Worm (Caenorhabditis elegans) whole organism, young adult: ENCODE data around the gene C17H12.12.
"Not testable (repeated sequence)": the region's sequence is repeated elsewhere in the genome, so short reads cannot be mapped to it uniquely, and the experiment has no call there.

Experiments
- B0261.1 ChIP-seq: sonication (generic microtip); optimal IDR thresholded peaks from 2 replicates; lab custom pipeline; 2016; ENCODE audit warnings: mild to moderate bottlenecking, missing genetic modification characterization, moderate library complexity, missing compliant biosample characterization
- C06A6.2 ChIP-seq: fragments of 200-800 bp; sonication (Bioruptor generic); conservative IDR thresholded peaks from 2 replicates; pipeline ENCODE4 v1.3.6; 2022; ENCODE audit warnings: missing genetic modification characterization, missing compliant biosample characterization
- C17E4.6 ChIP-seq: fragments of 200-800 bp; sonication (Bioruptor generic); IDR thresholded peaks from 2 replicates; pipeline ENCODE4 v1.3.6; 2022; ENCODE audit warnings: missing genetic modification reagents, missing genetic modification characterization, missing compliant biosample characterization
- F33H1.4 ChIP-seq: fragments of 200-800 bp; sonication (Bioruptor generic); IDR thresholded peaks from 2 replicates; pipeline ENCODE4 v1.3.6; 2022; ENCODE audit warnings: missing genetic modification reagents, missing genetic modification characterization, missing compliant biosample characterization
- F39B2.1 ChIP-seq: fragments of 200-800 bp; sonication (Bioruptor generic); IDR thresholded peaks from 2 replicates; pipeline ENCODE4 v1.3.6; 2022; ENCODE audit warnings: missing genetic modification reagents, missing genetic modification characterization, missing compliant biosample characterization
- F55B11.4 ChIP-seq: sonication (generic microtip); optimal IDR thresholded peaks from 2 replicates; lab custom pipeline; 2016; ENCODE audit warnings: missing compliant biosample characterization, missing genetic modification characterization, borderline replicate concordance; ENCODE audit not compliant: insufficient read depth
- Y95B8A.8 ChIP-seq: fragments of 200-800 bp; sonication (Bioruptor generic); IDR thresholded peaks from 2 replicates; pipeline ENCODE4 v1.3.6; 2022; ENCODE audit warnings: missing genetic modification reagents, missing genetic modification characterization, missing compliant biosample characterization
- aptf-2 ChIP-seq: fragments of 200-800 bp; sonication (Bioruptor generic); conservative IDR thresholded peaks from 2 replicates; pipeline ENCODE4 v1.3.6; 2022; ENCODE audit warnings: missing genetic modification reagents, missing genetic modification characterization, missing compliant biosample characterization
- atf-7 ChIP-seq: sonication (generic microtip); optimal IDR thresholded peaks from 2 replicates; lab custom pipeline; 2017; ENCODE audit warnings: mild to moderate bottlenecking, missing genetic modification characterization, missing compliant biosample characterization
- athp-1 ChIP-seq: sonication (generic microtip); optimal IDR thresholded peaks from 2 replicates; lab custom pipeline; 2017; ENCODE audit warnings: mild to moderate bottlenecking, missing genetic modification characterization, missing compliant biosample characterization
- ccch-3 ChIP-seq: fragments of 200-800 bp; sonication (Bioruptor generic); optimal IDR thresholded peaks from 2 replicates; lab custom pipeline; 2018; ENCODE audit warnings: mild to moderate bottlenecking, missing genetic modification characterization, missing compliant biosample characterization
- cebp-1 ChIP-seq, 2 experiments: fragments of 200-800 bp in 1 of 2; sonication (Bioruptor generic) in 1 of 2; sonication (generic microtip) in 1 of 2; IDR thresholded peaks in 1 of 2; optimal IDR thresholded peaks in 1 of 2; 2 replicates each; pipeline versions ENCODE4 v1.3.6 to Lab custom; 2017 to 2022; ENCODE audit warnings: missing compliant biosample characterization in 2 of 2, missing genetic modification characterization in 2 of 2, mild to moderate bottlenecking in 1 of 2, missing genetic modification reagents in 1 of 2, moderate library complexity in 1 of 2
- ceh-27 ChIP-seq: fragments of 200-800 bp; sonication (Bioruptor generic); optimal IDR thresholded peaks from 2 replicates; lab custom pipeline; 2018; ENCODE audit warnings: mild to moderate bottlenecking, missing genetic modification characterization, moderate library complexity, missing compliant biosample characterization
- ceh-40 ChIP-seq: fragments of 200-800 bp; sonication (Bioruptor generic); IDR thresholded peaks from 2 replicates; pipeline ENCODE4 v1.3.6; 2022; ENCODE audit warnings: missing genetic modification characterization, missing compliant biosample characterization
- ceh-91 ChIP-seq: fragments of 200-800 bp; sonication (Bioruptor generic); IDR thresholded peaks from 2 replicates; pipeline ENCODE4 v1.3.6; 2022; ENCODE audit warnings: missing genetic modification reagents, missing genetic modification characterization, missing compliant biosample characterization
- dpl-1 ChIP-seq: fragments of 150-350 bp; optimal IDR thresholded peaks from 2 replicates; lab custom pipeline; 2014; ENCODE audit warnings: missing biosample characterization, missing genetic modification reagents, missing genetic modification characterization
- ets-4 ChIP-seq: fragments of 200-800 bp; sonication (Bioruptor generic); optimal IDR thresholded peaks from 2 replicates; lab custom pipeline; 2018; ENCODE audit warnings: mild to moderate bottlenecking, missing genetic modification characterization, missing compliant biosample characterization
- fkh-3 ChIP-seq: sonication (generic microtip); optimal IDR thresholded peaks from 2 replicates; lab custom pipeline; 2016; ENCODE audit warnings: mild to moderate bottlenecking, missing genetic modification characterization, missing compliant biosample characterization
- hlh-26 ChIP-seq: fragments of 200-800 bp; sonication (Bioruptor generic); conservative IDR thresholded peaks from 2 replicates; pipeline ENCODE4 v1.3.6; 2022; ENCODE audit warnings: missing genetic modification reagents, missing genetic modification characterization, missing compliant biosample characterization
- hmg-20 ChIP-seq: fragments of 200-800 bp; sonication (Bioruptor generic); IDR thresholded peaks from 2 replicates; pipeline ENCODE4 v1.3.6; 2022; ENCODE audit warnings: missing genetic modification reagents, missing genetic modification characterization, missing compliant biosample characterization
- lag-1 ChIP-seq: fragments of 200-800 bp; sonication (Bioruptor generic); IDR thresholded peaks from 2 replicates; pipeline ENCODE4 v1.3.6; 2022; ENCODE audit warnings: missing genetic modification reagents, missing genetic modification characterization, missing compliant biosample characterization
- let-526 ChIP-seq: fragments of 200-800 bp; sonication (Bioruptor generic); IDR thresholded peaks from 2 replicates; pipeline ENCODE4 v1.3.6; 2022; ENCODE audit warnings: missing genetic modification reagents, missing genetic modification characterization, missing compliant biosample characterization
- lin-26 ChIP-seq: fragments of 200-800 bp; sonication (Bioruptor generic); IDR thresholded peaks from 2 replicates; pipeline ENCODE4 v1.3.6; 2022; ENCODE audit warnings: missing genetic modification reagents, missing genetic modification characterization, missing compliant biosample characterization
- lsy-27 ChIP-seq: sonication (generic microtip); optimal IDR thresholded peaks from 2 replicates; lab custom pipeline; 2017; ENCODE audit warnings: missing genetic modification characterization, mild to moderate bottlenecking, missing compliant biosample characterization, antibody characterized with exemption, missing genotype, borderline replicate concordance; ENCODE audit not compliant: insufficient read depth
- madf-10 ChIP-seq: sonication (generic microtip); optimal IDR thresholded peaks from 2 replicates; lab custom pipeline; 2016; ENCODE audit warnings: mild to moderate bottlenecking, missing genetic modification characterization, missing compliant biosample characterization
- mcd-1 ChIP-seq: fragments of 200-800 bp; sonication (Bioruptor generic); IDR thresholded peaks from 2 replicates; pipeline ENCODE4 v1.3.6; 2022; ENCODE audit warnings: missing genetic modification reagents, missing genetic modification characterization, missing compliant biosample characterization
- mel-28 ChIP-seq: sonication (generic microtip); optimal IDR thresholded peaks from 2 replicates; lab custom pipeline; 2016; ENCODE audit warnings: borderline replicate concordance, mild to moderate bottlenecking, missing genetic modification characterization, missing compliant biosample characterization
- nfya-1 ChIP-seq: sonication (generic microtip); optimal IDR thresholded peaks from 2 replicates; lab custom pipeline; 2017; ENCODE audit warnings: antibody characterized with exemption, missing compliant biosample characterization, missing genetic modification characterization, borderline replicate concordance; ENCODE audit not compliant: insufficient read depth
- nfya-2 ChIP-seq: fragments of 200-800 bp; sonication (Bioruptor generic); IDR thresholded peaks from 2 replicates; pipeline ENCODE4 v1.3.6; 2022; ENCODE audit warnings: missing genetic modification reagents, missing genetic modification characterization, missing compliant biosample characterization
- nhr-120 ChIP-seq: fragments of 200-800 bp; sonication (Bioruptor generic); IDR thresholded peaks from 2 replicates; pipeline ENCODE4 v1.3.6; 2022; ENCODE audit warnings: missing genetic modification characterization, missing compliant biosample characterization
- nhr-80 ChIP-seq: sonication (generic microtip); optimal IDR thresholded peaks from 2 replicates; lab custom pipeline; 2016; ENCODE audit warnings: missing genetic modification characterization, missing compliant biosample characterization
- rec-8 ChIP-seq, 2 experiments: sonication (generic microtip); optimal IDR thresholded peaks; 2 replicates each; lab custom pipeline; 2016; ENCODE audit warnings: mild to moderate bottlenecking in 2 of 2, missing genetic modification characterization in 2 of 2, missing genetic modification reagents in 2 of 2, missing genotype in 2 of 2, missing biosample characterization in 1 of 2, missing compliant biosample characterization in 1 of 2, moderate library complexity in 1 of 2
- rpc-1 ChIP-seq, 2 experiments: fragments of 150-350 bp in 1 of 2; sonication (generic microtip) in 1 of 2; optimal IDR thresholded peaks; 2 replicates each; lab custom pipeline; 2014 to 2018; ENCODE audit warnings: missing biosample characterization in 1 of 2, missing genetic modification characterization in 1 of 2, missing genetic modification reagents in 1 of 2, missing genotype in 1 of 2
- tlf-1 ChIP-seq: fragments of 200-800 bp; sonication (Bioruptor generic); optimal IDR thresholded peaks from 2 replicates; lab custom pipeline; 2018; ENCODE audit warnings: mild to moderate bottlenecking, missing genetic modification characterization, missing compliant biosample characterization
- ztf-18 ChIP-seq: sonication (generic microtip); optimal IDR thresholded peaks from 2 replicates; lab custom pipeline; 2016; ENCODE audit warnings: missing genotype, mild to moderate bottlenecking, missing genetic modification characterization, missing compliant biosample characterization

Gene C17H12.12

DNA sequence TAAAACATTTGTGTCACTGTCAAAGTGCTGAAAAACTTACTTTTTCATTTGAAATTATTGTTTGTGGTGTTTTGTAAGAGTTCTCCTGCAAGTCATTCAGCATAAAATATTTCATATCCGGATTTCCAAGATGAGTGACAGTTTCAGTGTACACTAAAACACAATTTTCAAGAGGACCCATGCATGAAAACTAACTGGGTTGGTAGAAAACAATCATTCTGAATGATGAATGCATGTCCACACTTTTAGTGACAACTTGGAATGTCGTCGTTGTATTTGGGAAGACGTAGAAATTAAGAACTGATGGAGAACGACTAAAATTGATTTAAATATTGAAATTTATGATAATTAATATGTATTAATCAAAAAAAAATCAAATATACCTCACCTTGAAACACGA lies 26.0 kb downstream of the C17H12.12 start:
- no peak for TF ChIP-seq ceh-91
- no peak for TF ChIP-seq C17E4.6 (GFP tag; lab: Robert Waterston, UW)
- TF ChIP-seq ccch-3 (GFP tag; lab: Kevin White, UChicago): no peak
- no peak for TF ChIP-seq ceh-40 (GFP tag; lab: Robert Waterston, UW)
- TF ChIP-seq ceh-27: no peak
- no peak for TF ChIP-seq mcd-1
- TF ChIP-seq aptf-2 (GFP tag; lab: Robert Waterston, UW): no peak
- TF ChIP-seq nfya-2 (GFP tag; lab: Robert Waterston, UW): no peak

DNA sequence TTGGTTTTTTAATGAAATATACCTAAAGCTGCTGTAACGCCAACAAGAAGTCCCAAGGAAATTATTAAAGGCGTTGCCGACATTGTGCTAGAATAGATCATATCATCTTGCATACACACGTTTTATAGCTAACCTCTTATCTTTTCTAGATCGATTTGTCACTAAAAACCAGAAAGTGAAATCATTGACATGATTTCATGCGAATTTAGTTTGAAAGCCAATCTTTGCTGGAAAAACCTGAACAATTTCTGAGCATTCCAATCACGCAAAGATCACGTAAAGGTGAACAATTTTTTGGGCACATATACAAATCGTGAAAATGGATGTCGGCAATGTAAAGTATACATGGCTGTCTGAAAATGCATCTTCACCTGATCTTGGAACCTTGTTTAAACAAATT lies 26.7 kb downstream of the C17H12.12 start, which contains the start of gene C17H12.6:
Gene C17H12.6, minus strand, starts transcription at position 101 of the 400 bp plus-strand sequence.
- TF ChIP-seq athp-1 (tag; lab: Kevin White, UChicago) (no peak), tlf-1 (GFP tag; lab: Kevin White, UChicago) (no peak), dpl-1 (no peak), F39B2.1 (GFP tag; lab: Robert Waterston, UW) (no peak), ceh-40 (GFP tag; lab: Robert Waterston, UW) (no peak)

DNA sequence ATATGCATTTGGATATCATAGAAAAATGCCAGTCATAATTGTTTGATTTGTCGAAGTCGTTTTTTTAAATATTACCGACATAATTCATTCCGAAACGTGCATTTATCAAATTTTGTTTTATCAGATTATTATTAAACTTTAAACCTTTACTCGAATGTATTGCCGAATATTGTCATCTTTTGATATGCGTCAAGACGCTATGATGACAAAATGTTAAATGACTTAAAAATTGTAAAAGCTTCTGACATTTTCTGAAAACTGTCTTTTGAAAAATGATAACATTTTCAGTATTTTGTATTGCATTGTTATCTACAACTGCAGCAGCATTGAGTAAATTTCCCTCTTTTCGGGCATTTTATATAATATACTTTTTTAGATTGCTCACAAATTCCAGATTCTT lies 28.9 kb downstream of the C17H12.12 start, which contains the start of gene H20E11.3:
Gene H20E11.3, plus strand, starts transcription at position 195 of the 400 bp plus-strand sequence.
- TF ChIP-seq nhr-80 (tag; lab: Kevin White, UChicago): peak; percentile 47
- no peak for TF ChIP-seq nfya-1 (tag; lab: Kevin White, UChicago)

DNA sequence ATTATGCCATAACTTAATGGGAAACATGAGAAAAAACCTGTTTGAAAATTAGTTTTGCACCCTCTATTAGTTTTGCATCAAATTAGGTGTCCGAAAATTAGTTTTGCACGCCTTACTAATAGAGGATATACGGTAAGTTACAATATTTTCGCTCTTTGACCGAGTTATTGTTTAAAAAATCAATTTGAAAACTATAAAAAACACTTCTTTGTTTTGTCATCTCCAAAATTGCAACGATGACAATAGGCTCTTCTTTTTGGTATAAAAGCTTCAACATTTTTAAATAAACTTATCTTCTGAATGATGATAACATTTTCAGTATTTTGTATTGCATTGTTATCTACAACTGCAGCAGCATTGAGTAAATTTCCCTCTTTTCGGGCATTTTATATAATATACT lies 31.8 kb downstream of the C17H12.12 start, which contains the start of gene H20E11.2:
Gene H20E11.2, plus strand, starts transcription at position 301 of the 400 bp plus-strand sequence.
- TF ChIP-seq hlh-26 (GFP tag; lab: Robert Waterston, UW); rec-8 (tag; optimal IDR thresholded peaks at IDR 0.05; lab: Kevin White, UChicago); madf-10 (tag; lab: Kevin White, UChicago): not testable (repeated sequence)

DNA sequence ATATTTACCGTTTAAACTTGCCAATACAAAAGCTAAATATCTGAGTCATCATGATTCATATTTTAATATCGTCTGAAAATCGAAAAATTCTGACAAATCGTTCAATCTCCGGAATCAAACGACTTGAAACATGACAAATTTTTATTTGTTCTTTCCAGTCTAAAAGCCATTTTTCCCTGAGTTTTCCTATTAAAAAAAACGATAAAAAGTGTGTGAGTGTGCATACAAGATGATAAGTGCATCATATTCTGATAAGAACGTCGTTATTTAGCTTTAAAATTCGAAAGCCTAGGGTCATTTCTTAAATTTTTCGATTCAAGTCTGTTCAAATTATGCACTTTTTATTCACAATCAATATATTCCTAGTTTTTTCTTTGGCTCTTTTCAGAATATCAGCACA lies 34.2 kb downstream of the C17H12.12 start, which contains the start of gene H20E11.1:
Gene H20E11.1, plus strand, starts transcription at position 244 of the 400 bp plus-strand sequence.
- TF ChIP-seq nhr-80 (tag; lab: Kevin White, UChicago) (peak; percentile 29), hmg-20 (GFP tag; lab: Robert Waterston, UW) (no peak), rpc-1 (optimal IDR thresholded peaks at IDR 0.05; lab: Kevin White, UChicago) (no peak), rpc-1 (tag; optimal IDR thresholded peaks at IDR 0.05; lab: Kevin White, UChicago) (no peak), ets-4 (no peak)

DNA sequence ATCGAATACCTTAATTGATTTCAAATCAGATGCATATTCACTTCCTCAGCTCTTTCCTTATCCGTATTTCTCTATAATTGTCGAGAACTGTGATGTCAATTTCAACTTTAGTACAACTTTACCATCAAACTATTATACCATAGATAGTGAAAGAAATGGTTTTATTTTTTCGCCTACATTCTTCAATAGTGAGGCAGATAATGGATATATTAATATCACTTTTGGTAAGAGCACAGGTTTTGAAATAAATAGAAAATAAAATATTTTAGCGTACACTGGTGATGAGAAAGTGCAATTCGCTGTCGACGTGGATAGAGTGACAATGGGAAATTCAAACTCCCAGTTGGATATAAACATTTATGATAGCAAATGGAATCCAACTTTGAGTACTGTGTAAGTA lies 36.5 kb downstream of the C17H12.12 start:
- no peak for TF ChIP-seq ztf-18 (tag; lab: Kevin White, UChicago)
- no peak for TF ChIP-seq lsy-27 (tag; lab: Kevin White, UChicago)
- TF ChIP-seq atf-7: no peak
- TF ChIP-seq fkh-3 (tag; lab: Kevin White, UChicago): no peak
- no peak for TF ChIP-seq lin-26 (GFP tag; lab: Robert Waterston, UW)
- TF ChIP-seq cebp-1 (GFP tag; IDR thresholded peaks at IDR 0.05; lab: Robert Waterston, UW): no peak
- TF ChIP-seq cebp-1 (tag; optimal IDR thresholded peaks at IDR 0.05; lab: Kevin White, UChicago): no peak
- TF ChIP-seq ceh-40 (GFP tag; lab: Robert Waterston, UW): no peak
- TF ChIP-seq B0261.1: no peak
- TF ChIP-seq C17E4.6 (GFP tag; lab: Robert Waterston, UW): no peak
- TF ChIP-seq F55B11.4 (tag; lab: Kevin White, UChicago): no peak
- no peak for TF ChIP-seq lag-1
- TF ChIP-seq Y95B8A.8: no peak
- no peak for TF ChIP-seq let-526 (GFP tag; lab: Robert Waterston, UW)
- TF ChIP-seq F33H1.4 (GFP tag; lab: Robert Waterston, UW): no peak
- TF ChIP-seq nhr-120: no peak
- no peak for TF ChIP-seq ceh-91
- no peak for TF ChIP-seq C06A6.2 (GFP tag; lab: Robert Waterston, UW)
- TF ChIP-seq mel-28 (tag; lab: Kevin White, UChicago): no peak
- TF ChIP-seq, all 124 proteins: peak for 0
